Worm (Caenorhabditis elegans) whole organism, L2 larva: ENCODE measurements around the gene btb-4.

Experiments
- C34F6.9 ChIP-seq: fragments of 150-350 bp; optimal IDR thresholded peaks from 2 replicates; lab custom pipeline; 2014; ENCODE audit warnings: missing biosample characterization, missing genetic modification characterization
- ZK546.5 ChIP-seq: sonication (generic microtip); optimal IDR thresholded peaks from 2 replicates; lab custom pipeline; 2017; ENCODE audit warnings: missing biosample characterization, missing genetic modification characterization
- alr-1 ChIP-seq: fragments of 150-350 bp; optimal IDR thresholded peaks from 2 replicates; lab custom pipeline; 2014; ENCODE audit warnings: missing biosample characterization, missing genetic modification characterization
- ama-1 ChIP-seq: fragments of 150-350 bp; optimal IDR thresholded peaks from 2 replicates; lab custom pipeline; 2018; ENCODE audit warnings: inconsistent platforms
- ceh-16 ChIP-seq: fragments of 150-350 bp; optimal IDR thresholded peaks from 2 replicates; lab custom pipeline; 2014; ENCODE audit warnings: missing biosample characterization, missing genetic modification characterization
- ceh-82 ChIP-seq: fragments of 150-350 bp; optimal IDR thresholded peaks from 2 replicates; lab custom pipeline; 2014; ENCODE audit warnings: missing biosample characterization, missing genetic modification characterization
- dmd-4 ChIP-seq: sonication (generic microtip); optimal IDR thresholded peaks from 2 replicates; lab custom pipeline; 2017; ENCODE audit warnings: missing biosample characterization, missing genetic modification characterization
- elt-3 ChIP-seq: sonication (generic microtip); optimal IDR thresholded peaks from 2 replicates; lab custom pipeline; 2017; ENCODE audit warnings: missing biosample characterization, missing genetic modification characterization
- gmeb-1 ChIP-seq: fragments of 150-350 bp; optimal IDR thresholded peaks from 2 replicates; lab custom pipeline; 2014; ENCODE audit warnings: missing biosample characterization, missing genetic modification characterization
- lin-13 ChIP-seq: fragments of 150-350 bp; optimal IDR thresholded peaks from 2 replicates; lab custom pipeline; 2014; ENCODE audit warnings: missing biosample characterization, missing genetic modification reagents, missing genetic modification characterization
- lin-39 ChIP-seq: fragments of 150-350 bp; optimal IDR thresholded peaks from 2 replicates; lab custom pipeline; 2014; ENCODE audit warnings: missing biosample characterization, missing genetic modification reagents, missing genetic modification characterization
- mab-5 ChIP-seq: fragments of 150-350 bp; optimal IDR thresholded peaks from 2 replicates; lab custom pipeline; 2014; ENCODE audit warnings: missing biosample characterization, missing genetic modification characterization
- mbf-1 ChIP-seq: sonication (generic microtip); optimal IDR thresholded peaks from 2 replicates; lab custom pipeline; 2017; ENCODE audit warnings: missing biosample characterization, missing genetic modification characterization
- nhr-11 ChIP-seq: fragments of 150-350 bp; optimal IDR thresholded peaks from 2 replicates; lab custom pipeline; 2014; ENCODE audit warnings: missing biosample characterization, missing genetic modification characterization
- nhr-12 ChIP-seq: fragments of 150-350 bp; optimal IDR thresholded peaks from 2 replicates; lab custom pipeline; 2014; ENCODE audit warnings: missing biosample characterization, missing genetic modification characterization
- nhr-129 ChIP-seq: fragments of 150-350 bp; optimal IDR thresholded peaks from 2 replicates; lab custom pipeline; 2014; ENCODE audit warnings: missing biosample characterization, missing genetic modification characterization
- nhr-23 ChIP-seq: fragments of 150-350 bp; optimal IDR thresholded peaks from 2 replicates; lab custom pipeline; 2014; ENCODE audit warnings: missing biosample characterization, missing genetic modification reagents, missing genetic modification characterization
- nhr-237 ChIP-seq: fragments of 150-350 bp; optimal IDR thresholded peaks from 2 replicates; lab custom pipeline; 2014; ENCODE audit warnings: missing biosample characterization, missing genetic modification characterization
- skn-1 ChIP-seq: sonication (generic microtip); optimal IDR thresholded peaks from 2 replicates; lab custom pipeline; 2017; ENCODE audit warnings: missing biosample characterization, missing genetic modification characterization
- unc-55 ChIP-seq: fragments of 150-350 bp; sonication (generic microtip); optimal IDR thresholded peaks from 3 replicates; lab custom pipeline; 2014; ENCODE audit warnings: missing biosample characterization, missing genetic modification reagents, missing genetic modification characterization
- unc-62 ChIP-seq: fragments of 150-350 bp; optimal IDR thresholded peaks from 2 replicates; lab custom pipeline; 2014; ENCODE audit warnings: missing biosample characterization, missing genetic modification reagents, missing genetic modification characterization
- ztf-1 ChIP-seq: fragments of 200-800 bp; sonication (Bioruptor generic); conservative IDR thresholded peaks from 2 replicates; pipeline ENCODE4 v1.3.6; 2022; ENCODE audit warnings: missing genetic modification characterization, missing compliant biosample characterization
- ztf-11 ChIP-seq: sonication (generic microtip); optimal IDR thresholded peaks from 2 replicates; lab custom pipeline; 2017; ENCODE audit warnings: missing biosample characterization, missing genetic modification characterization
- ztf-4 ChIP-seq: fragments of 150-350 bp; optimal IDR thresholded peaks from 2 replicates; lab custom pipeline; 2014; ENCODE audit warnings: missing biosample characterization, missing genetic modification characterization

The btb-4 gene

DNA sequence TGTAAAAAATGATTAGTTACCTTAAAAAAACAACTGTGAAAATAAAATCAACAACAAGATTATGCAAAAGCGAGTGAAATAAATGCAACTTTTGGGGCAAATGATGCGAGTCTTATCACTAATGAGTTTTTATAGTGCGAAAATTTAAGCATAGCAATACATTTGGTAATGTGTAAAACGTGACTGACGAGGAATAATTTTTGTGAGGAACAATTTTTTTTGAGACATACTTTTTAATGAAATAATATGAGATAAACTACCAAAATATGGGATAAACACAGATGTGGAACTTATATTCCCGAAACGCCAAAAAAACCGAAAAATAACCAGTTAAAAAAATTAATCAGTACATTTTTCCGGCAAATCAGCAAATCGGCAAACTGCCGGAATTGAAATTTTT, 48.3 kb downstream of the btb-4 start, which contains the start of gene F07E5.9:
Gene F07E5.9 (minus strand): TSS at position 101 of the 400 bp plus-strand sequence.
- no peak for TF ChIP-seq ztf-11 (tag; lab: Kevin White, UChicago)
- TF ChIP-seq ceh-82 (tag; lab: Kevin White, UChicago) = no peak
- no peak for TF ChIP-seq lin-13 (GFP tag; lab: Kevin White, UChicago)
- TF ChIP-seq lin-39 (tag; lab: Kevin White, UChicago) = no peak
- TF ChIP-seq nhr-11 (tag; lab: Kevin White, UChicago) = no peak
- no peak for TF ChIP-seq mbf-1 (tag; lab: Kevin White, UChicago)
- TF ChIP-seq C34F6.9 (tag; lab: Kevin White, UChicago) = no peak
- TF ChIP-seq gmeb-1 (tag; lab: Kevin White, UChicago) = no peak

DNA sequence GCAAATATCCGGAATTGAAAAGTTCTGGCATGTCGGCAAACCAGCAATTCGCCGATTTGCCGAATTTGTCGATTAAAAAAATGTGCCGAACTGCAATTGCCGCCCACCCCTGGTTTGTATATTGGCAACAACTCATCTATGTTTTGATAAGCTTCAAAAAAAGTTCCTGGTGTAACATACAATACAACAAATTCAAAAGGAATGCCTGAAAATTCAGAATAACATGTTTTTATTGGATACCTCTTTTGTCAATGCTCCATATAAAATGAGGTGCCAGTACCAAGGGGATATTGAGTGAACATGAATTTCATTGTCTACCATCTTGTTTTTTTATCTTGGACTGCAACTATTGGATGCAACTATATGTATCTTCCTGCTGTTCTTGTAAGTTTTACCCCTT, 49.1 kb downstream of the btb-4 start, which contains the start of gene T16A1.4:
Gene T16A1.4 (plus strand): TSS at position 301 of the 400 bp plus-strand sequence.
- TF ChIP-seq ama-1 (no peak), dmd-4 (tag; lab: Kevin White, UChicago) (no peak), ceh-16 (tag; lab: Kevin White, UChicago) (no peak), mab-5 (tag; lab: Kevin White, UChicago) (no peak), C34F6.9 (tag; lab: Kevin White, UChicago) (no peak), mbf-1 (tag; lab: Kevin White, UChicago) (no peak), ztf-4 (tag; lab: Kevin White, UChicago) (no peak), ceh-82 (tag; lab: Kevin White, UChicago) (no peak), nhr-12 (tag; lab: Kevin White, UChicago) (no peak), nhr-129 (tag; lab: Kevin White, UChicago) (no peak), nhr-23 (no peak), alr-1 (no peak), ZK546.5 (no peak), skn-1 (no peak), ztf-1 (GFP tag; lab: Robert Waterston, UW) (no peak), nhr-237 (tag; lab: Kevin White, UChicago) (no peak), unc-62 (GFP tag; lab: Kevin White, UChicago) (no peak), unc-55 (GFP tag; lab: Kevin White, UChicago) (no peak), elt-3 (no peak)
